Fruit fly (Drosophila melanogaster) whole organism, embryonic: ENCODE data around the gene CG31650.

ENCODE experiments used
- Aef1 ChIP-seq: fragments of 200-800 bp; sonication (Bioruptor generic); IDR thresholded peaks from 3 replicates; pipeline ENCODE4 v1.3.6; 2022; ENCODE audit warnings: missing biosample characterization, missing genetic modification characterization
- Bgb ChIP-seq: fragments of 200-800 bp; sonication (Bioruptor generic); IDR thresholded peaks from 2 replicates; pipeline ENCODE4 v1.3.6; 2022; ENCODE audit warnings: missing biosample characterization, missing genetic modification characterization; ENCODE audit not compliant: partially characterized antibody
- CG10462 ChIP-seq: fragments of 200-800 bp; sonication (Bioruptor generic); optimal IDR thresholded peaks from 2 replicates; lab custom pipeline; 2016; ENCODE audit warnings: missing biosample characterization, missing genetic modification characterization
- CG12769 ChIP-seq: fragments of 200-800 bp; sonication (Bioruptor generic); optimal IDR thresholded peaks from 2 replicates; lab custom pipeline; 2019; ENCODE audit warnings: missing biosample characterization, mild to moderate bottlenecking, missing genetic modification characterization, moderate library complexity
- CG13296 ChIP-seq: fragments of 200-800 bp; sonication (Bioruptor generic); optimal IDR thresholded peaks from 3 replicates; lab custom pipeline; 2018; ENCODE audit warnings: missing biosample characterization, mild to moderate bottlenecking, missing genetic modification characterization
- CG15479 ChIP-seq: fragments of 200-800 bp; sonication (Bioruptor generic); optimal IDR thresholded peaks from 3 replicates; lab custom pipeline; 2019; ENCODE audit warnings: missing biosample characterization, mild to moderate bottlenecking, missing genetic modification characterization, moderate library complexity
- CG18764 ChIP-seq: fragments of 200-800 bp; sonication (Bioruptor generic); optimal IDR thresholded peaks from 3 replicates; lab custom pipeline; 2016; ENCODE audit warnings: missing biosample characterization, missing genetic modification characterization
- CG2202 ChIP-seq: fragments of 200-800 bp; sonication (Bioruptor generic); optimal IDR thresholded peaks from 2 replicates; lab custom pipeline; 2018; ENCODE audit warnings: missing biosample characterization, mild to moderate bottlenecking, missing genetic modification characterization
- CG2875 ChIP-seq: fragments of 200-800 bp; sonication (Bioruptor generic); optimal IDR thresholded peaks from 2 replicates; lab custom pipeline; 2017; ENCODE audit warnings: missing biosample characterization, mild to moderate bottlenecking, missing genetic modification characterization, missing genetic modification reagents
- CG32767 ChIP-seq: fragments of 200-800 bp; sonication (Bioruptor generic); IDR thresholded peaks from 2 replicates; pipeline ENCODE4 v1.3.6; 2022; ENCODE audit warnings: missing biosample characterization, missing genetic modification characterization
- CG33557 ChIP-seq: fragments of 200-800 bp; sonication (Bioruptor generic); optimal IDR thresholded peaks from 2 replicates; lab custom pipeline; 2019; ENCODE audit warnings: missing biosample characterization, mild to moderate bottlenecking, missing genetic modification characterization, moderate library complexity
- CG34376 ChIP-seq: fragments of 200-800 bp; sonication (Bioruptor generic); optimal IDR thresholded peaks from 2 replicates; lab custom pipeline; 2018; ENCODE audit warnings: missing biosample characterization, mild to moderate bottlenecking, missing genetic modification characterization
- CG4404 ChIP-seq: fragments of 200-800 bp; sonication (Bioruptor generic); IDR thresholded peaks from 2 replicates; pipeline ENCODE4 v1.3.6; 2022; ENCODE audit warnings: missing biosample characterization, missing genetic modification characterization
- CG4730 ChIP-seq: fragments of 200-800 bp; sonication (Bioruptor generic); IDR thresholded peaks from 2 replicates; pipeline ENCODE4 v1.3.6; 2022; ENCODE audit warnings: missing biosample characterization, missing genetic modification characterization
- CG6175 ChIP-seq: fragments of 200-800 bp; sonication (Bioruptor generic); IDR thresholded peaks from 3 replicates; pipeline ENCODE4 v1.3.6; 2022; ENCODE audit warnings: missing biosample characterization, missing genetic modification characterization
- CG6765 ChIP-seq: fragments of 200-800 bp; sonication (Bioruptor generic); optimal IDR thresholded peaks from 3 replicates; lab custom pipeline; 2017; ENCODE audit warnings: missing biosample characterization, mild to moderate bottlenecking, missing genetic modification characterization
- CG8359 ChIP-seq: fragments of 200-800 bp; sonication (Bioruptor generic); optimal IDR thresholded peaks from 2 replicates; lab custom pipeline; 2017; ENCODE audit warnings: missing biosample characterization, mild to moderate bottlenecking, missing genetic modification characterization, borderline replicate concordance
- Deaf1 ChIP-seq: fragments of 200-800 bp; optimal IDR thresholded peaks from 3 replicates; lab custom pipeline; 2019; ENCODE audit warnings: missing biosample characterization, mild to moderate bottlenecking, missing genetic modification characterization, moderate library complexity
- Drgx ChIP-seq: fragments of 200-800 bp; sonication (Bioruptor generic); IDR thresholded peaks from 2 replicates; pipeline ENCODE4 v1.3.6; 2022; ENCODE audit warnings: missing biosample characterization, missing genetic modification characterization
- Ets65A ChIP-seq: fragments of 200-800 bp; sonication (Bioruptor generic); peaks from one replicate; lab custom pipeline; 2016; ENCODE audit warnings: missing biosample characterization, missing genetic modification characterization
- Fer1 ChIP-seq: fragments of 200-800 bp; sonication (Bioruptor generic); optimal IDR thresholded peaks from 2 replicates; lab custom pipeline; 2017; ENCODE audit warnings: missing biosample characterization, mild to moderate bottlenecking, missing genetic modification characterization
- HLH4C ChIP-seq: fragments of 200-800 bp; sonication (Bioruptor generic); IDR thresholded peaks from 3 replicates; pipeline ENCODE4 v1.3.6; 2022; ENCODE audit warnings: missing biosample characterization, missing genetic modification characterization; ENCODE audit not compliant: partially characterized antibody
- HLHmδ ChIP-seq: fragments of 200-800 bp; sonication (Bioruptor generic); optimal IDR thresholded peaks from 2 replicates; lab custom pipeline; 2018; ENCODE audit warnings: missing biosample characterization, mild to moderate bottlenecking, missing genetic modification characterization, moderate library complexity
- HmgZ ChIP-seq: fragments of 200-800 bp; sonication (Bioruptor generic); optimal IDR thresholded peaks from 2 replicates; lab custom pipeline; 2018; ENCODE audit warnings: missing biosample characterization, mild to moderate bottlenecking, missing genetic modification characterization
- Hr3 ChIP-seq: fragments of 200-800 bp; sonication (Bioruptor generic); optimal IDR thresholded peaks from 3 replicates; lab custom pipeline; 2016; ENCODE audit warnings: missing biosample characterization, missing genetic modification characterization
- Nf-YA ChIP-seq: fragments of 200-800 bp; sonication (Bioruptor generic); IDR thresholded peaks from 2 replicates; pipeline ENCODE4 v1.3.6; 2022; ENCODE audit warnings: missing biosample characterization, missing genetic modification characterization
- Nf-YC ChIP-seq: fragments of 200-800 bp; optimal IDR thresholded peaks from 3 replicates; lab custom pipeline; 2019; ENCODE audit warnings: missing biosample characterization, mild to moderate bottlenecking, missing genetic modification characterization, moderate library complexity
- Sin3A ChIP-seq: fragments of >200 bp; optimal IDR thresholded peaks from 2 replicates; lab custom pipeline; 2018
- bsh ChIP-seq, 2 experiments: fragments of 200-800 bp; sonication (Bioruptor generic); optimal IDR thresholded peaks; 2 replicates each; lab custom pipeline; 2017 to 2018; ENCODE audit warnings: mild to moderate bottlenecking in 2 of 2, missing biosample characterization in 2 of 2, missing genetic modification characterization in 2 of 2, moderate library complexity in 1 of 2
- caup ChIP-seq: fragments of 200-800 bp; sonication (Bioruptor generic); optimal IDR thresholded peaks from 3 replicates; lab custom pipeline; 2017; ENCODE audit warnings: missing biosample characterization, mild to moderate bottlenecking, missing genetic modification characterization, moderate library complexity; ENCODE audit not compliant: severe bottlenecking
- chinmo ChIP-seq: fragments of 200-800 bp; sonication (Bioruptor generic); IDR thresholded peaks from 4 replicates; pipeline ENCODE4 v1.3.6; 2022; ENCODE audit warnings: missing biosample characterization, missing genetic modification characterization; ENCODE audit not compliant: partially characterized antibody
- crp ChIP-seq, 2 experiments: fragments of 200-800 bp; sonication (Bioruptor generic); optimal IDR thresholded peaks; 2 replicates in 1 of 2; 3 replicates in 1 of 2; lab custom pipeline; 2017; ENCODE audit warnings: missing biosample characterization in 2 of 2, missing genetic modification characterization in 2 of 2, mild to moderate bottlenecking in 1 of 2, moderate library complexity in 1 of 2
- dm ChIP-seq: fragments of 200-800 bp; sonication (Bioruptor generic); optimal IDR thresholded peaks from 3 replicates; lab custom pipeline; 2016; ENCODE audit warnings: missing biosample characterization, missing genetic modification characterization
- dmrt99B ChIP-seq: fragments of 200-800 bp; sonication (Bioruptor generic); optimal IDR thresholded peaks from 2 replicates; lab custom pipeline; 2018; ENCODE audit warnings: missing biosample characterization, mild to moderate bottlenecking, missing genetic modification characterization, moderate library complexity
- gt ChIP-seq: fragments of 200-800 bp; sonication (Bioruptor generic); IDR thresholded peaks from 2 replicates; pipeline ENCODE4 v1.3.6; 2022; ENCODE audit warnings: missing biosample characterization, missing genetic modification characterization
- hb ChIP-seq: fragments of 200-800 bp; sonication (Bioruptor generic); IDR thresholded peaks from 3 replicates; pipeline ENCODE4 v1.3.6; 2022; ENCODE audit warnings: missing biosample characterization, missing genetic modification characterization; ENCODE audit not compliant: partially characterized antibody
- hbn ChIP-seq: fragments of 200-800 bp; sonication (Bioruptor generic); IDR thresholded peaks from 2 replicates; pipeline ENCODE4 v1.3.6; 2022; ENCODE audit warnings: missing biosample characterization, missing genetic modification characterization; ENCODE audit not compliant: partially characterized antibody
- lab ChIP-seq: fragments of 200-800 bp; sonication (Bioruptor generic); optimal IDR thresholded peaks from 3 replicates; lab custom pipeline; 2017; ENCODE audit warnings: missing biosample characterization, missing genetic modification characterization, mild to moderate bottlenecking, moderate library complexity, missing genetic modification reagents
- odd ChIP-seq: fragments of 200-800 bp; sonication (Bioruptor generic); optimal IDR thresholded peaks from 2 replicates; lab custom pipeline; 2017; ENCODE audit warnings: missing biosample characterization, mild to moderate bottlenecking, missing genetic modification characterization
- onecut ChIP-seq: fragments of 200-800 bp; sonication (Bioruptor generic); IDR thresholded peaks from 2 replicates; pipeline ENCODE4 v1.3.6; 2022; ENCODE audit warnings: missing biosample characterization, missing genetic modification characterization
- pfk ChIP-seq: fragments of 200-800 bp; sonication (Bioruptor generic); optimal IDR thresholded peaks from 2 replicates; lab custom pipeline; 2018; ENCODE audit warnings: missing biosample characterization, mild to moderate bottlenecking, missing genetic modification characterization, moderate library complexity
- ranshi ChIP-seq: fragments of 200-800 bp; sonication (Bioruptor generic); IDR thresholded peaks from 2 replicates; pipeline ENCODE4 v1.3.6; 2022; ENCODE audit warnings: missing biosample characterization, missing genetic modification characterization
- row ChIP-seq: fragments of 200-800 bp; sonication (Bioruptor generic); IDR thresholded peaks from 3 replicates; pipeline ENCODE4 v1.3.6; 2022; ENCODE audit warnings: missing biosample characterization, missing genetic modification characterization
- sd ChIP-seq: fragments of 200-800 bp; sonication (Bioruptor generic); optimal IDR thresholded peaks from 3 replicates; lab custom pipeline; 2018; ENCODE audit warnings: missing biosample characterization, mild to moderate bottlenecking, missing genetic modification characterization, moderate library complexity
- sqz ChIP-seq: fragments of 200-800 bp; sonication (Bioruptor generic); optimal IDR thresholded peaks from 3 replicates; lab custom pipeline; 2018; ENCODE audit warnings: missing biosample characterization, mild to moderate bottlenecking, missing genetic modification characterization
- tin ChIP-seq: fragments of 200-800 bp; sonication (Bioruptor generic); optimal IDR thresholded peaks from 3 replicates; lab custom pipeline; 2016; ENCODE audit warnings: missing biosample characterization, missing genetic modification characterization
- zen2 ChIP-seq: fragments of 200-800 bp; sonication (Bioruptor generic); IDR thresholded peaks from 3 replicates; pipeline ENCODE4 v1.3.6; 2022; ENCODE audit warnings: missing biosample characterization, missing genetic modification characterization; ENCODE audit not compliant: partially characterized antibody

CG31650 gene

dm6 chr2L:5070797-5071579 is 26.5 kb upstream of the CG31650 start, which contains the start of gene RpL37A (continued):
- TF ChIP-seq CG4404 (GFP tag; lab: Robert Waterston, UW) (no peak), CG6175 (peak; percentile 72; the same call in 2 of the 3 replicates), CG32767 (GFP tag; lab: Robert Waterston, UW) (peak; percentile 51; the same call in 1 of the 2 replicates), Nf-YA (GFP tag; lab: Robert Waterston, UW) (peak; percentile 60), HLHmδ (GFP tag; lab: Kevin White, UChicago) (peak; percentile 88), CG8359 (GFP tag; lab: Kevin White, UChicago) (peak; percentile 66), Bgb (peak; percentile 50; the same call in 1 of the 2 replicates), zen2 (no peak), chinmo (peak; percentile 65; the same call in 1 of the 4 replicates), dm (GFP tag; lab: Kevin White, UChicago) (peak; percentile 94), Sin3A (lab: Kevin White, UChicago) (peak; percentile 33)
- TF ChIP-seq, all 482 proteins: peak for 381

- TF ChIP-seq Drgx (GFP tag; lab: Robert Waterston, UW) (no peak), odd (peak; percentile 12), sqz (GFP tag; lab: Kevin White, UChicago) (peak; percentile 55), hbn (GFP tag; lab: Robert Waterston, UW) (peak; percentile 33; the same call in 1 of the 2 replicates), sd (tag; lab: Kevin White, UChicago) (no peak), Aef1 (GFP tag; lab: Robert Waterston, UW) (no peak), row (GFP tag; lab: Robert Waterston, UW) (0 out of 3 replicates have a peak, but pooled peaks have one; percentile 29), CG2202 (no peak), CG34376 (peak; percentile 50), CG4730 (no peak), CG12769 (tag; lab: Kevin White, UChicago) (no peak), CG10462 (GFP tag; lab: Kevin White, UChicago) (no peak), gt (GFP tag; lab: Robert Waterston, UW) (no peak), bsh (GFP tag; optimal IDR thresholded peaks at IDR 0.05; lab: Kevin White, UChicago) (no peak), Ets65A (GFP tag; lab: Kevin White, UChicago) (peak; percentile 57), caup (GFP tag; lab: Kevin White, UChicago) (no peak), ranshi (GFP tag; lab: Robert Waterston, UW) (0 out of 2 replicates have a peak, but pooled peaks have one; percentile 12), Deaf1 (tag; lab: Kevin White, UChicago) (peak; percentile 13), HLH4C (GFP tag; lab: Robert Waterston, UW) (no peak), crp (GFP tag; optimal IDR thresholded peaks at IDR 0.05; lab: Kevin White, UChicago) (peak in 1 of 2 experiments; percentile 78), hb (GFP tag; lab: Robert Waterston, UW) (no peak), CG15479 (GFP tag; lab: Kevin White, UChicago) (no peak), Hr3 (GFP tag; lab: Kevin White, UChicago) (no peak), Fer1 (GFP tag; lab: Kevin White, UChicago) (peak; percentile 52), Nf-YC (tag; lab: Kevin White, UChicago) (peak; percentile 24), pfk (GFP tag; lab: Kevin White, UChicago) (peak; percentile 97), CG6765 (GFP tag; lab: Kevin White, UChicago) (peak; percentile 8), CG13296 (GFP tag; lab: Kevin White, UChicago) (peak; percentile 29), CG33557 (no peak), CG2875 (GFP tag; lab: Kevin White, UChicago) (no peak), onecut (GFP tag; lab: Robert Waterston, UW) (peak; percentile 5; the same call in 1 of the 2 replicates), HmgZ (no peak), CG18764 (GFP tag; lab: Kevin White, UChicago) (no peak), tin (GFP tag; lab: Kevin White, UChicago) (no peak), dmrt99B (tag; lab: Kevin White, UChicago) (no peak), lab (GFP tag; lab: Kevin White, UChicago) (peak; percentile 56)
Measured at dm6 chr2L:5063936-5064335, 19.4 kb upstream of the CG31650 start.
